Worm (Caenorhabditis elegans): ENCODE measurements around the gene C14B9.2.

C14B9.2 gene

DNA sequence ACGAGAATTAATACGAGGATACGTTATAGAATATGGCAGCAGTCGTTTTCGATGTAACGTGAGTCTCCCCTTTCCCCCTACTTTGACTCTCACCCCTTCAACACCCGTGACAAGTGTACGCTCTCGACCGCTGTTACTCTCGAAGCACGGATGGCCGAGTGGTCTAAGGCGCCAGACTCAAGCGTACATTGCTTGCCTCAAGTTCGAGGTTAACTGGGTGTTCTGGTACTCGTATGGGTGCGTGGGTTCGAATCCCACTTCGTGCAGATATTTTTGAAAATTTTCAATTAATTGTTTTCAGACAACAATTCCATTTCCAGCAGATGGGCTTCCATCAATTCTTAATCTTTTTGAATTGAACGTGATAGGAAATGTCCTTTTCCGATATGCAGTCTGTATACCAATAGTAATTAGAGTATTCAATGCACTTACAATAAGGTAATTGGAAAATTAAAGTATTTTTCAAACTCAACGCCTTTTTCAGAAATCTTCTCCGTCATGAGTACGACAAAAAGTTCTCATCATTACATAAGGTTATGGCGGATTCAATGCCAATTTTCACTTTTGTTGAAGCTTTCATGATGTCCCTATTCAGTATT lies 23.9 kb upstream of the C14B9.2 start:
- TF ChIP-seq elt-1 (tag; optimal IDR thresholded peaks at IDR 0.05; ENCODE audit: borderline replicate concordance, insufficient read depth): no peak
- TF ChIP-seq pha-4 (tag; optimal IDR thresholded peaks at IDR 0.05): peak; percentile 50
- no peak for TF ChIP-seq zip-8 (tag; optimal IDR thresholded peaks at IDR 0.05)
- TF ChIP-seq lin-32 (GFP tag; optimal IDR thresholded peaks at IDR 0.05): peak; percentile 76
- no peak for TF ChIP-seq mab-5 (tag; optimal IDR thresholded peaks at IDR 0.05)
- TF ChIP-seq drap-1 (GFP tag; optimal IDR thresholded peaks at IDR 0.05): peak; percentile 85
- TF ChIP-seq nhr-2 (tag; optimal IDR thresholded peaks at IDR 0.05): no peak
- no peak for TF ChIP-seq unc-39 (tag; optimal IDR thresholded peaks at IDR 0.05)
- peak; percentile 91 for TF ChIP-seq sem-2 (GFP tag; optimal IDR thresholded peaks at IDR 0.05)
- TF ChIP-seq nhr-237 (tag; optimal IDR thresholded peaks at IDR 0.05): no peak
- TF ChIP-seq mls-2 (tag; optimal IDR thresholded peaks at IDR 0.05): peak; percentile 91
- TF ChIP-seq bed-3 (GFP tag; optimal IDR thresholded peaks at IDR 0.05): peak; percentile 59
- TF ChIP-seq unc-120 (tag; optimal IDR thresholded peaks at IDR 0.05; ENCODE audit: poor library complexity, severe bottlenecking): peak; percentile 74
- peak; percentile 34 for TF ChIP-seq mep-1 (tag; optimal IDR thresholded peaks at IDR 0.05)
- TF ChIP-seq flh-1 (GFP tag; optimal IDR thresholded peaks at IDR 0.05): peak; percentile 66
- peak; percentile 39 for TF ChIP-seq ces-1 (GFP tag; optimal IDR thresholded peaks at IDR 0.05)
- TF ChIP-seq cnd-1 (tag; optimal IDR thresholded peaks at IDR 0.05): peak; percentile 91
- no peak for TF ChIP-seq unc-62 (GFP tag; optimal IDR thresholded peaks at IDR 0.05)
- peak; percentile 77 for TF ChIP-seq ceh-43 (GFP tag; optimal IDR thresholded peaks at IDR 0.05)
- peak; percentile 26 for TF ChIP-seq elt-3 (tag; optimal IDR thresholded peaks at IDR 0.05)
- peak; percentile 51 for TF ChIP-seq lin-13 (tag; optimal IDR thresholded peaks at IDR 0.05)
- peak; percentile 88 for TF ChIP-seq sptf-1 (tag; optimal IDR thresholded peaks at IDR 0.05)
- peak; percentile 55 for TF ChIP-seq tbx-8 (GFP tag; optimal IDR thresholded peaks at IDR 0.05)
- no peak for TF ChIP-seq nhr-76 (tag; optimal IDR thresholded peaks at IDR 0.05)
- TF ChIP-seq lsy-2 (tag; optimal IDR thresholded peaks at IDR 0.05): no peak
- TF ChIP-seq ceh-39 (tag; optimal IDR thresholded peaks at IDR 0.05): no peak
- TF ChIP-seq ztf-11 (tag; optimal IDR thresholded peaks at IDR 0.05): no peak
- TF ChIP-seq ceh-83 (GFP tag; optimal IDR thresholded peaks at IDR 0.05): peak; percentile 95
- TF ChIP-seq ham-2 (GFP tag; optimal IDR thresholded peaks at IDR 0.05): peak; percentile 81
- TF ChIP-seq blmp-1 (tag; optimal IDR thresholded peaks at IDR 0.05): no peak
- peak; percentile 12 for TF ChIP-seq hlh-1 (tag; optimal IDR thresholded peaks at IDR 0.05)
- no peak for TF ChIP-seq nhr-28 (tag; optimal IDR thresholded peaks at IDR 0.05)
- peak; percentile 89 for TF ChIP-seq M03D4.4 (tag; optimal IDR thresholded peaks at IDR 0.05)
- no peak for TF ChIP-seq snpc-4 (tag; optimal IDR thresholded peaks at IDR 0.05)
- peak; percentile 63 for TF ChIP-seq nhr-12 (tag; optimal IDR thresholded peaks at IDR 0.05)

DNA sequence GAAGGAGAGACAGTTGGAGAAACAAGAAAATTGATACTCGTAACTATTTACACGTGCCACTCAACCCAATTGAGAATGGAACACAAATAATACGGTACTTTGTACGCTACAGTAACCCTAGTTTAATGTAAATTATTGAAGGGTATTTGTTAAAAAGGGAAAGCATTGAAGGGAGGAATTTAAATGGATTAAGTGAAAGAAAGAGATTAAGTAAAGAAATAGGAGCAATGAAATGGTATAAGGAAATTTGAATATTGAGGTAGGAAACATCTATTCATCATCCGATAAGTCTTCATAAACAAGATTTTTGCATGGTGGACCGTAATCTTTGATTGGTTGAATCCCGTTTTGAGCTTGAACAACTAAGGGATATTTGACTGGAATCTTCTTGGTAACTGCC lies 22.1 kb upstream of the C14B9.2 start:
- TF ChIP-seq drap-1 (GFP tag; optimal IDR thresholded peaks at IDR 0.05) (no peak), elt-3 (tag; optimal IDR thresholded peaks at IDR 0.05) (no peak), lin-32 (GFP tag; optimal IDR thresholded peaks at IDR 0.05) (no peak), zip-8 (tag; optimal IDR thresholded peaks at IDR 0.05) (no peak), tbx-8 (GFP tag; optimal IDR thresholded peaks at IDR 0.05) (no peak)

DNA sequence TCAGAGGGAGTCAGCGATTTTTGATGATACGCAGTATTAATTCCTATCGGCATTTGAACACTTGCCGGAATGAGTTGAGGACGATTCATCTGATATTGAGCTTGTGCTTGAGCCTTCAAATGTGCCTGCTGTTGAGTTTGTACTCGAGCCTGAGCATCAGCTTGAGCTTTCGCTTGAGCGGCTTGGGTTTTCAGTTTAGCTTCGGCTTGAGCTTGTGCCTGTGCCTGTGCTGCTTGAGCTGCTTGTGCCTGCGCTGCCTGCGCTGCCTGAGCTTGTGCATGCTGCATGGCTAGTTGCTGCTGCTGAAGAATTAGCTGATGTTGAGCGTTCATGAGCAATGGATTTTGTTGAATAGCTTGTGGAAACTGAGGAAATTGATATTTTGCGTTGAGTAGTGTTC lies 17.6 kb upstream of the C14B9.2 start:
- TF ChIP-seq elt-3 (tag; optimal IDR thresholded peaks at IDR 0.05) (no peak), blmp-1 (tag; optimal IDR thresholded peaks at IDR 0.05) (no peak), drap-1 (GFP tag; optimal IDR thresholded peaks at IDR 0.05) (no peak), mab-5 (tag; optimal IDR thresholded peaks at IDR 0.05) (no peak), elt-1 (tag; optimal IDR thresholded peaks at IDR 0.05; ENCODE audit: borderline replicate concordance, insufficient read depth) (no peak)

DNA sequence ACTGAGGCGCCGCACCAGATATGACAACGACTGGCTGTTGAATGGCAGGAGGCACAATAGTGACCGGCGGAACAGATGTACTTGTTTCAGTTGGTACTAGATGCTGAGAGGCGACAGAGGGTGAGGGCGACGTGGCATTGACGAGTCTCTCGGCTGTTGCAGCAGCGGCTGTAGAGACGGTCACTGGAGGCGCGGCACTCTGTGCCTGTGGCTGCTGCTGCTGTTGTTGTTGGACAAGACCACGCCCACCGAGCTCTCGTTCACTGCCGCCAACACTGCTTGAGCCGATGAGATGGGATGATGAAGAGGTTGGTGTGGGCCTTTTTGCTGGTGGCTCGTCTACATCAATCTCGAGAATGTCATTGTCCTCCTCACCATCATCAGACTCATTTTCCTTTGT lies 16.3 kb upstream of the C14B9.2 start:
- TF ChIP-seq hlh-1 (tag; optimal IDR thresholded peaks at IDR 0.05) (no peak), nhr-28 (tag; optimal IDR thresholded peaks at IDR 0.05) (no peak), lsy-2 (tag; optimal IDR thresholded peaks at IDR 0.05) (no peak), nhr-12 (tag; optimal IDR thresholded peaks at IDR 0.05) (no peak), snpc-4 (tag; optimal IDR thresholded peaks at IDR 0.05) (no peak), unc-39 (tag; optimal IDR thresholded peaks at IDR 0.05) (no peak), unc-120 (tag; optimal IDR thresholded peaks at IDR 0.05; ENCODE audit: poor library complexity, severe bottlenecking) (no peak), flh-1 (GFP tag; optimal IDR thresholded peaks at IDR 0.05) (no peak), ceh-39 (tag; optimal IDR thresholded peaks at IDR 0.05) (no peak), ztf-11 (tag; optimal IDR thresholded peaks at IDR 0.05) (no peak), nhr-237 (tag; optimal IDR thresholded peaks at IDR 0.05) (no peak), cnd-1 (tag; optimal IDR thresholded peaks at IDR 0.05) (no peak), bed-3 (GFP tag; optimal IDR thresholded peaks at IDR 0.05) (no peak), blmp-1 (tag; optimal IDR thresholded peaks at IDR 0.05) (no peak), drap-1 (GFP tag; optimal IDR thresholded peaks at IDR 0.05) (no peak), sem-2 (GFP tag; optimal IDR thresholded peaks at IDR 0.05) (no peak), mep-1 (tag; optimal IDR thresholded peaks at IDR 0.05) (no peak), pha-4 (tag; optimal IDR thresholded peaks at IDR 0.05) (no peak), elt-3 (tag; optimal IDR thresholded peaks at IDR 0.05) (no peak), nhr-76 (tag; optimal IDR thresholded peaks at IDR 0.05) (no peak)

Measured in whole organism, mixed stage, embryonic.